ENCODE assay signal across 5 fruit fly cellular contexts in genomic region chr3R:17053415-17054177, dm6.
TF ChIP-seq lines count a peak whose summit lies in the region.

Dad (plus strand) TSS chr3R:17054007.

TF ChIP-seq in whole organism, adult, 20 proteins besides CTCF, POLR2A, EP300 and RAD21 (continued from another document):
- TF ChIP-seq CG7101 (tag; optimal IDR thresholded peaks at IDR 0.05; lab: Kevin White, UChicago) (peak; percentile 53), CG7045 (GFP tag; optimal IDR thresholded peaks at IDR 0.05; lab: Kevin White, UChicago) (peak; percentile 5)

TF ChIP-seq in whole organism, embryonic, 481 proteins besides CTCF, POLR2A, EP300 and RAD21 (continued from another document and continues in another):
- TF ChIP-seq Hmr (GFP tag; optimal IDR thresholded peaks at IDR 0.05; lab: Kevin White, UChicago) (peak; percentile 48), HLHmδ (GFP tag; optimal IDR thresholded peaks at IDR 0.05; lab: Kevin White, UChicago) (peak; percentile 78), pfk (GFP tag; optimal IDR thresholded peaks at IDR 0.05; lab: Kevin White, UChicago) (peak; percentile 43), pros (GFP tag; optimal IDR thresholded peaks at IDR 0.05; lab: Kevin White, UChicago) (peak; percentile 58), dmrt99B (tag; optimal IDR thresholded peaks at IDR 0.05; lab: Kevin White, UChicago) (peak; percentile 19), prd (optimal IDR thresholded peaks at IDR 0.05; lab: Kevin White, UChicago) (no peak), prd (GFP tag; IDR thresholded peaks at IDR 0.05; lab: Robert Waterston, UW) (no peak), CG17568 (GFP tag; optimal IDR thresholded peaks at IDR 0.05; lab: Kevin White, UChicago) (peak; percentile 58), vvl (GFP tag; IDR thresholded peaks at IDR 0.05; lab: Robert Waterston, UW) (peak; percentile 25; the same call in 1 of the 2 replicates), Mad (GFP tag; optimal IDR thresholded peaks at IDR 0.05; lab: Kevin White, UChicago) (peak; percentile 3), ash1 (GFP tag; optimal IDR thresholded peaks at IDR 0.05; lab: Kevin White, UChicago) (peak; percentile 82), sqz (GFP tag; optimal IDR thresholded peaks at IDR 0.05; lab: Kevin White, UChicago) (peak; percentile 34), fd3F (GFP tag; optimal IDR thresholded peaks at IDR 0.05; lab: Kevin White, UChicago) (no peak), da (GFP tag; optimal IDR thresholded peaks at IDR 0.05; lab: Kevin White, UChicago) (no peak), CG17328 (GFP tag; IDR thresholded peaks at IDR 0.05; lab: Robert Waterston, UW) (no peak), Nf-YB (GFP tag; optimal IDR thresholded peaks at IDR 0.05; lab: Kevin White, UChicago) (no peak), D19B (GFP tag; optimal IDR thresholded peaks at IDR 0.05; lab: Kevin White, UChicago) (no peak), CG13424 (tag; optimal IDR thresholded peaks at IDR 0.05; lab: Kevin White, UChicago) (peak; percentile 2), repo (GFP tag; optimal IDR thresholded peaks at IDR 0.05; lab: Kevin White, UChicago) (no peak), Rfx (GFP tag; IDR thresholded peaks at IDR 0.05; lab: Robert Waterston, UW) (peak; percentile 19; the same call in 1 of the 2 replicates), Opbp (GFP tag; IDR thresholded peaks at IDR 0.05; lab: Robert Waterston, UW; ENCODE audit: partially characterized antibody) (0 out of 3 replicates have a peak, but pooled peaks have one; percentile 50), sd (tag; optimal IDR thresholded peaks at IDR 0.05; lab: Kevin White, UChicago) (peak; percentile 7), CG13287 (GFP tag; IDR thresholded peaks at IDR 0.05; lab: Robert Waterston, UW; ENCODE audit: partially characterized antibody) (peak; percentile 25; the same call in 1 of the 2 replicates), CG3163 (GFP tag; optimal IDR thresholded peaks at IDR 0.05; lab: Kevin White, UChicago) (peak; percentile 34), Hsf (GFP tag; optimal IDR thresholded peaks at IDR 0.05; lab: Kevin White, UChicago) (peak; percentile 8), E2f2 (GFP tag; IDR thresholded peaks at IDR 0.05; lab: Robert Waterston, UW) (peak; percentile 91), CG15601 (tag; optimal IDR thresholded peaks at IDR 0.05; lab: Kevin White, UChicago) (peak; percentile 40), Lhr (GFP tag; optimal IDR thresholded peaks at IDR 0.05; lab: Kevin White, UChicago) (no peak), wor (GFP tag; IDR thresholded peaks at IDR 0.05; lab: Robert Waterston, UW) (no peak), CG6254 (GFP tag; optimal IDR thresholded peaks at IDR 0.05; lab: Kevin White, UChicago) (peak; percentile 10), CG2199 (GFP tag; IDR thresholded peaks at IDR 0.05; lab: Robert Waterston, UW) (peak; percentile 11; the same call in 1 of the 3 replicates)

TF ChIP-seq in whole organism, prepupa, 60 proteins besides CTCF, POLR2A, EP300 and RAD21 (continued from another document and continues in another):
- TF ChIP-seq svp (GFP tag; lab: Kevin White, UChicago) (peak; percentile 82), CG31627 (GFP tag; optimal IDR thresholded peaks at IDR 0.05; lab: Kevin White, UChicago) (peak; percentile 19), CG6808 (GFP tag; optimal IDR thresholded peaks at IDR 0.05; lab: Kevin White, UChicago) (no peak), OdsH (GFP tag; optimal IDR thresholded peaks at IDR 0.05; lab: Kevin White, UChicago) (peak; percentile 29), Eip75B (GFP tag; optimal IDR thresholded peaks at IDR 0.05; lab: Kevin White, UChicago) (peak; percentile 16), Ets96B (tag; optimal IDR thresholded peaks at IDR 0.05; lab: Kevin White, UChicago) (no peak), ss (GFP tag; optimal IDR thresholded peaks at IDR 0.05; lab: Kevin White, UChicago) (peak; percentile 8 to 39), Met (GFP tag; optimal IDR thresholded peaks at IDR 0.05; lab: Kevin White, UChicago) (peak; percentile 63), spab (GFP tag; optimal IDR thresholded peaks at IDR 0.05; lab: Kevin White, UChicago) (no peak), CG11294 (GFP tag; IDR thresholded peaks at IDR 0.05; lab: Robert Waterston, UW) (no peak), Hr39 (GFP tag; optimal IDR thresholded peaks at IDR 0.05; lab: Kevin White, UChicago) (peak; percentile 28), Eip93F (GFP tag; optimal IDR thresholded peaks at IDR 0.05; lab: Kevin White, UChicago) (peak; percentile 34), Eip78C (GFP tag; lab: Kevin White, UChicago) (peak; percentile 94), eg (GFP tag; IDR thresholded peaks at IDR 0.05; lab: Robert Waterston, UW) (peak; percentile 48; the same call in 1 of the 3 replicates), lz (GFP tag; optimal IDR thresholded peaks at IDR 0.05; lab: Kevin White, UChicago) (peak; percentile 57), Gug (GFP tag; IDR thresholded peaks at IDR 0.05; lab: Robert Waterston, UW) (no peak), Hr4 (GFP tag; optimal IDR thresholded peaks at IDR 0.05; lab: Kevin White, UChicago) (no peak), Lpt (GFP tag; optimal IDR thresholded peaks at IDR 0.05; lab: Kevin White, UChicago) (no peak), Hr38 (GFP tag; optimal IDR thresholded peaks at IDR 0.05; lab: Kevin White, UChicago) (no peak), Sox102F (GFP tag; optimal IDR thresholded peaks at IDR 0.05; lab: Kevin White, UChicago) (peak; percentile 54), CG4318 (GFP tag; optimal IDR thresholded peaks at IDR 0.05; lab: Kevin White, UChicago) (no peak), dac (GFP tag; optimal IDR thresholded peaks at IDR 0.05; lab: Kevin White, UChicago) (no peak), Sox15 (GFP tag; optimal IDR thresholded peaks at IDR 0.05; lab: Kevin White, UChicago) (no peak), Sox14 (GFP tag; optimal IDR thresholded peaks at IDR 0.05; lab: Kevin White, UChicago) (peak; percentile 26), dsx (GFP tag; optimal IDR thresholded peaks at IDR 0.05; lab: Kevin White, UChicago; ENCODE audit: poor library complexity, severe bottlenecking) (peak; percentile 36), cyc (GFP tag; optimal IDR thresholded peaks at IDR 0.05; lab: Kevin White, UChicago) (peak; percentile 16), CG8119 (GFP tag; IDR thresholded peaks at IDR 0.05; lab: Robert Waterston, UW) (no peak), net (GFP tag; optimal IDR thresholded peaks at IDR 0.05; lab: Kevin White, UChicago) (peak; percentile 0), CG6163 (GFP tag; IDR thresholded peaks at IDR 0.05; lab: Robert Waterston, UW) (peak; percentile 49), acj6 (GFP tag; optimal IDR thresholded peaks at IDR 0.05; lab: Kevin White, UChicago) (peak; percentile 30), CG11762 (GFP tag; optimal IDR thresholded peaks at IDR 0.05; lab: Kevin White, UChicago; ENCODE audit: insufficient read depth) (no peak), CG10631 (GFP tag; optimal IDR thresholded peaks at IDR 0.05; lab: Kevin White, UChicago) (peak; percentile 9), CG6854 (GFP tag; optimal IDR thresholded peaks at IDR 0.05; lab: Kevin White, UChicago) (peak; percentile 22), salr (GFP tag; optimal IDR thresholded peaks at IDR 0.05; lab: Kevin White, UChicago) (no peak)

TF ChIP-seq in whole organism, pupa, 21 proteins besides CTCF, POLR2A, EP300 and RAD21 (continued from another document):
- peak; percentile 4 for TF ChIP-seq CG8159 (tag; optimal IDR thresholded peaks at IDR 0.05; lab: Kevin White, UChicago)

TF ChIP-seq in whole organism, wandering third instar larva, 38 proteins besides CTCF, POLR2A, EP300 and RAD21 (continued from another document):
- TF ChIP-seq OdsH (GFP tag; optimal IDR thresholded peaks at IDR 0.05; lab: Kevin White, UChicago) (peak; percentile 49), CG9705 (GFP tag; optimal IDR thresholded peaks at IDR 0.05; lab: Kevin White, UChicago) (no peak), CrebA (GFP tag; optimal IDR thresholded peaks at IDR 0.05; lab: Kevin White, UChicago; ENCODE audit: borderline replicate concordance) (peak; percentile 8), Vsx2 (GFP tag; optimal IDR thresholded peaks at IDR 0.05; lab: Kevin White, UChicago; ENCODE audit: partially characterized antibody) (peak; percentile 20), Dfd (GFP tag; optimal IDR thresholded peaks at IDR 0.05; lab: Kevin White, UChicago) (no peak), h (GFP tag; optimal IDR thresholded peaks at IDR 0.05; lab: Kevin White, UChicago) (peak; percentile 83), HLH106 (tag; optimal IDR thresholded peaks at IDR 0.05; lab: Kevin White, UChicago) (peak; percentile 55), brk (GFP tag; optimal IDR thresholded peaks at IDR 0.05; lab: Kevin White, UChicago) (peak; percentile 64), foxo (GFP tag; optimal IDR thresholded peaks at IDR 0.05; lab: Kevin White, UChicago) (peak in 1 of 2 experiments; percentile 71), psq (GFP tag; optimal IDR thresholded peaks at IDR 0.05; lab: Kevin White, UChicago) (no peak), Hnf4 (GFP tag; optimal IDR thresholded peaks at IDR 0.05; lab: Kevin White, UChicago) (peak; percentile 48), Sp1 (GFP tag; optimal IDR thresholded peaks at IDR 0.05; lab: Kevin White, UChicago) (peak; percentile 34), Mio (GFP tag; optimal IDR thresholded peaks at IDR 0.05; lab: Kevin White, UChicago) (no peak), Hr83 (GFP tag; optimal IDR thresholded peaks at IDR 0.05; lab: Kevin White, UChicago; ENCODE audit: poor library complexity, severe bottlenecking) (peak; percentile 51), br (GFP tag; optimal IDR thresholded peaks at IDR 0.05; lab: Kevin White, UChicago) (peak; percentile 75), jim (GFP tag; optimal IDR thresholded peaks at IDR 0.05; lab: Kevin White, UChicago) (no peak), ey (GFP tag; optimal IDR thresholded peaks at IDR 0.05; lab: Kevin White, UChicago) (peak; percentile 49)
